Worm (Caenorhabditis elegans): ENCODE results near the gene trpp-3.

DNA sequence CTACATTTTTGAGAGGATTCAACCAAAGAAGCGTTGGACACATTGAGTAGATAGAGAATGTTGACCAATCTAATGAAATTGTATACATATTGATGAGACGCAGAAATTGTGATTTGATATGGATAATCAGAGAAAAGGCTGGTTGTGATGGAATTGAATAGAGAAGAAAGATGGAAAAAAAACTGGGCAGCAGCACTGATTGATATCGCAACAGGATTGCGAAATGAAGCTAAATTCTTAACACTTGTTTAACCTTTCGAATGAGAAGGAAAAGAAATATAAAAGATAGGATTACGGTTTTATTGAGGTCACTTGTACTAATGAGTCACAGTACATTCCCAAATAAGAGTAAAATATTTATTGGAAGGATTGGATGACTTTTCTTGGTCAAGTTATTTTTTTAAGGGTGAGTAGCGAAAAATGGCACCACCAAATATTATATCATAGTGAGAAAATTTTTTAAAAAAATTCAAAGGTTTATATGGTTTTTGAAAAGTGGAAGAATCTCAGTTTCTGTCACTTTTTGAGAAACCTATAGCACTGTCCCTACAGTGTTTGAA lies 23.1 kb upstream of the trpp-3 start:
- no peak for TF ChIP-seq ztf-16 (tag; optimal IDR thresholded peaks at IDR 0.05)
- no peak for TF ChIP-seq odd-2 (tag; optimal IDR thresholded peaks at IDR 0.05)
- TF ChIP-seq unc-55 (GFP tag; optimal IDR thresholded peaks at IDR 0.05) = no peak
- TF ChIP-seq fkh-6 (tag; optimal IDR thresholded peaks at IDR 0.05) = no peak
- no peak for TF ChIP-seq fkh-10 (GFP tag; optimal IDR thresholded peaks at IDR 0.05)
- TF ChIP-seq ceh-30 (tag; optimal IDR thresholded peaks at IDR 0.05) = no peak
- no peak for TF ChIP-seq ceh-9 (tag; optimal IDR thresholded peaks at IDR 0.05)
- no peak for TF ChIP-seq pha-2 (tag; optimal IDR thresholded peaks at IDR 0.05)
- TF ChIP-seq zip-5 (tag; optimal IDR thresholded peaks at IDR 0.05) = no peak

Data from whole organism, late embryonic.